Fruit fly (Drosophila melanogaster): ENCODE results near the gene Trs23.

Trs23 gene

dm6 chr2L:8685668-8686306 is at the start of gene Trs23, which contains the start of gene PrBP:
Gene Trs23 (plus strand): TSS chr2L:8686231.
Gene PrBP (minus strand): TSS chr2L:8685955.
- TF ChIP-seq noc (tag; optimal IDR thresholded peaks at IDR 0.05), result no peak

- no peak for TF ChIP-seq noc (tag; optimal IDR thresholded peaks at IDR 0.05)
Observed at dm6 chr2L:8659549-8659948, 26.5 kb upstream of the Trs23 start.

- peak; percentile 47 for TF ChIP-seq noc (tag; optimal IDR thresholded peaks at IDR 0.05)
Observed at dm6 chr2L:8672278-8672748, 13.7 kb upstream of the Trs23 start, which contains the start of gene Glt. Gene Glt (plus strand): TSS chr2L:8672698.

dm6 chr2L:8678955-8679354 is 7.1 kb upstream of the Trs23 start:
- TF ChIP-seq noc (tag; optimal IDR thresholded peaks at IDR 0.05), result no peak

- TF ChIP-seq noc (tag; optimal IDR thresholded peaks at IDR 0.05), result no peak
Observed at dm6 chr2L:8679712-8680111, 6.3 kb upstream of the Trs23 start, which contains the start of gene CG9287. Gene CG9287 (minus strand): TSS chr2L:8679812.

dm6 chr2L:8683261-8684042 is 2.6 kb upstream of the Trs23 start:
- no peak for TF ChIP-seq noc (tag; optimal IDR thresholded peaks at IDR 0.05)

dm6 chr2L:8684276-8684675 is 1.8 kb upstream of the Trs23 start, which contains the start of gene CG9289:
Gene CG9289 (minus strand): TSS chr2L:8684376.
- TF ChIP-seq noc (tag; optimal IDR thresholded peaks at IDR 0.05), result no peak

dm6 chr2L:8689853-8690252 is 3.8 kb downstream of the Trs23 start:
- no peak for TF ChIP-seq noc (tag; optimal IDR thresholded peaks at IDR 0.05)

- no peak for TF ChIP-seq noc (tag; optimal IDR thresholded peaks at IDR 0.05)
Observed at dm6 chr2L:8690382-8690781, 4.4 kb downstream of the Trs23 start.

dm6 chr2L:8690913-8691291 is 4.9 kb downstream of the Trs23 start:
- no peak for TF ChIP-seq noc (tag; optimal IDR thresholded peaks at IDR 0.05)

- TF ChIP-seq noc (tag; optimal IDR thresholded peaks at IDR 0.05), result peak; percentile 91
Observed at dm6 chr2L:8691292-8691975, 5.4 kb downstream of the Trs23 start.

dm6 chr2L:8692426-8693180 is 6.6 kb downstream of the Trs23 start:
- TF ChIP-seq noc (tag; optimal IDR thresholded peaks at IDR 0.05), result peak; percentile 76

- TF ChIP-seq noc (tag; optimal IDR thresholded peaks at IDR 0.05), result peak; percentile 61
Observed at dm6 chr2L:8694250-8694704, 8.2 kb downstream of the Trs23 start.

dm6 chr2L:8697915-8698627 is 12.0 kb downstream of the Trs23 start:
- peak; percentile 71 for TF ChIP-seq noc (tag; optimal IDR thresholded peaks at IDR 0.05)

- TF ChIP-seq noc (tag; optimal IDR thresholded peaks at IDR 0.05), result peak; percentile 89
Observed at dm6 chr2L:8699895-8700314, 13.9 kb downstream of the Trs23 start.
